Worm (Caenorhabditis elegans) whole organism, L4 larva: Measurements from ENCODE around the gene H25K10.1.
A peak's percentile ranks its signal among the peaks of the same experiment; 100 is the strongest.

Experiments used
- R02D3.7 ChIP-seq: fragments of 150-350 bp; sonication (generic microtip); optimal IDR thresholded peaks from 3 replicates; lab custom pipeline; 2014; ENCODE audit warnings: missing biosample characterization, missing genetic modification characterization
- T20F7.1 ChIP-seq: fragments of 200-800 bp; sonication (Bioruptor generic); optimal IDR thresholded peaks from 2 replicates; lab custom pipeline; 2018; ENCODE audit warnings: mild to moderate bottlenecking, missing genetic modification characterization, missing compliant biosample characterization
- T26A8.4 ChIP-seq: fragments of 200-800 bp; sonication (Bioruptor generic); IDR thresholded peaks from 2 replicates; pipeline ENCODE4 v1.3.6; 2022; ENCODE audit warnings: missing genetic modification characterization, missing compliant biosample characterization
- Y105C5A.15 ChIP-seq: fragments of 200-800 bp; sonication (Bioruptor generic); IDR thresholded peaks from 2 replicates; pipeline ENCODE4 v1.3.6; 2022; ENCODE audit warnings: missing genetic modification characterization, missing compliant biosample characterization
- Y5F2A.4 ChIP-seq: fragments of 200-800 bp; sonication (Bioruptor generic); optimal IDR thresholded peaks from 2 replicates; lab custom pipeline; 2018; ENCODE audit warnings: mild to moderate bottlenecking, missing genetic modification characterization, missing compliant biosample characterization
- Y75B8A.6 ChIP-seq: fragments of 200-800 bp; sonication (Bioruptor generic); IDR thresholded peaks from 2 replicates; pipeline ENCODE4 v1.3.6; 2022; ENCODE audit warnings: missing genetic modification reagents, missing genetic modification characterization, missing compliant biosample characterization
- ZK546.5 ChIP-seq, 2 experiments: sonication (generic microtip); optimal IDR thresholded peaks; 2 replicates each; lab custom pipeline; 2017; ENCODE audit warnings: missing biosample characterization in 2 of 2, missing genetic modification characterization in 2 of 2
- aha-1 ChIP-seq: fragments of 150-350 bp; peaks from one replicate; lab custom pipeline; 2014; ENCODE audit warnings: missing biosample characterization, missing genetic modification characterization
- aly-2 ChIP-seq: sonication (generic microtip); optimal IDR thresholded peaks from 2 replicates; lab custom pipeline; 2018; ENCODE audit warnings: missing biosample characterization, missing genetic modification characterization
- ceh-28 ChIP-seq: fragments of 150-350 bp; optimal IDR thresholded peaks from 2 replicates; lab custom pipeline; 2014; ENCODE audit warnings: missing biosample characterization, missing genetic modification reagents, missing genetic modification characterization
- ceh-32 ChIP-seq: sonication (generic microtip); optimal IDR thresholded peaks from 2 replicates; lab custom pipeline; 2016; ENCODE audit warnings: mild to moderate bottlenecking, missing genetic modification characterization, missing compliant biosample characterization; ENCODE audit not compliant: poor library complexity
- ceh-44 ChIP-seq: fragments of 200-800 bp; sonication (Bioruptor generic); IDR thresholded peaks from 2 replicates; pipeline ENCODE4 v1.3.6; 2022; ENCODE audit warnings: missing genetic modification reagents, missing genetic modification characterization, missing compliant biosample characterization
- ceh-62 ChIP-seq: sonication (generic microtip); optimal IDR thresholded peaks from 2 replicates; lab custom pipeline; 2017; ENCODE audit warnings: missing biosample characterization, missing genetic modification characterization
- cey-2 ChIP-seq: sonication (generic microtip); optimal IDR thresholded peaks from 3 replicates; lab custom pipeline; 2017; ENCODE audit warnings: missing genetic modification characterization, mild to moderate bottlenecking, missing compliant biosample characterization, antibody characterized with exemption, borderline replicate concordance; ENCODE audit not compliant: insufficient read depth
- ctbp-1 ChIP-seq: fragments of 200-800 bp; sonication (Bioruptor generic); IDR thresholded peaks from 2 replicates; pipeline ENCODE4 v1.3.6; 2022; ENCODE audit warnings: missing genetic modification reagents, missing genetic modification characterization, missing compliant biosample characterization
- daf-16 ChIP-seq, 3 experiments: sonication (generic microtip); optimal IDR thresholded peaks; 2 replicates each; lab custom pipeline; 2016 to 2017; ENCODE audit warnings: missing genetic modification characterization in 3 of 3, missing genetic modification reagents in 3 of 3, mild to moderate bottlenecking in 2 of 3, missing compliant biosample characterization in 2 of 3, missing biosample characterization in 1 of 3, moderate library complexity in 1 of 3
- daf-8 ChIP-seq: fragments of 200-800 bp; sonication (Bioruptor generic); IDR thresholded peaks from 2 replicates; pipeline ENCODE4 v1.3.6; 2022; ENCODE audit warnings: missing genetic modification characterization, missing compliant biosample characterization
- dmd-8 ChIP-seq: fragments of 200-800 bp; sonication (Bioruptor generic); IDR thresholded peaks from 2 replicates; pipeline ENCODE4 v1.3.6; 2022; ENCODE audit warnings: missing genetic modification characterization, missing compliant biosample characterization
- dve-1 ChIP-seq: sonication (generic microtip); optimal IDR thresholded peaks from 2 replicates; lab custom pipeline; 2017; ENCODE audit warnings: antibody characterized with exemption, mild to moderate bottlenecking, missing genetic modification characterization, missing compliant biosample characterization; ENCODE audit not compliant: insufficient read depth
- egl-27 ChIP-seq: sonication (generic microtip); optimal IDR thresholded peaks from 3 replicates; lab custom pipeline; 2017; ENCODE audit warnings: missing biosample characterization, missing genetic modification reagents, missing genetic modification characterization
- fos-1 ChIP-seq: fragments of 150-350 bp; optimal IDR thresholded peaks from 2 replicates; lab custom pipeline; 2014; ENCODE audit warnings: missing biosample characterization, missing genetic modification characterization
- hif-1 ChIP-seq, 2 experiments: sonication (generic microtip); optimal IDR thresholded peaks; 2 replicates each; lab custom pipeline; 2016 to 2017; ENCODE audit warnings: missing compliant biosample characterization in 2 of 2, missing genetic modification characterization in 2 of 2, missing genetic modification reagents in 2 of 2, missing genotype in 2 of 2, mild to moderate bottlenecking in 1 of 2
- hlh-11 ChIP-seq: fragments of 200-800 bp; sonication (Bioruptor generic); optimal IDR thresholded peaks from 2 replicates; lab custom pipeline; 2018; ENCODE audit warnings: mild to moderate bottlenecking, missing genetic modification characterization, missing compliant biosample characterization
- jun-1 ChIP-seq: fragments of 150-350 bp; optimal IDR thresholded peaks from 2 replicates; lab custom pipeline; 2014; ENCODE audit warnings: missing biosample characterization, missing genetic modification reagents, missing genetic modification characterization
- lin-13 ChIP-seq: fragments of 150-350 bp; optimal IDR thresholded peaks from 2 replicates; lab custom pipeline; 2014; ENCODE audit warnings: missing biosample characterization, missing genetic modification reagents, missing genetic modification characterization
- lin-29 ChIP-seq: fragments of 200-800 bp; sonication (Bioruptor generic); IDR thresholded peaks from 2 replicates; pipeline ENCODE4 v1.3.6; 2022; ENCODE audit warnings: missing genetic modification reagents, missing genetic modification characterization, missing compliant biosample characterization
- lin-39 ChIP-seq: fragments of 150-350 bp; optimal IDR thresholded peaks from 2 replicates; lab custom pipeline; 2014; ENCODE audit warnings: missing biosample characterization, missing genetic modification reagents, missing genetic modification characterization
- lir-3 ChIP-seq: sonication (generic microtip); optimal IDR thresholded peaks from 2 replicates; lab custom pipeline; 2016; ENCODE audit warnings: mild to moderate bottlenecking, missing genetic modification characterization, missing compliant biosample characterization
- madf-5 ChIP-seq, 2 experiments: fragments of 200-800 bp; sonication (Bioruptor generic); IDR thresholded peaks; 2 replicates each; pipeline ENCODE4 v1.3.6; 2022; ENCODE audit warnings: missing compliant biosample characterization in 2 of 2, missing genetic modification characterization in 2 of 2
- madf-9 ChIP-seq: fragments of 200-800 bp; sonication (Bioruptor generic); conservative IDR thresholded peaks from 2 replicates; pipeline ENCODE4 v1.3.6; 2022; ENCODE audit warnings: missing genetic modification reagents, missing genetic modification characterization, missing compliant biosample characterization
- mdl-1 ChIP-seq, 2 experiments: fragments of 150-350 bp in 1 of 2; sonication (generic microtip) in 1 of 2; optimal IDR thresholded peaks; 2 replicates each; lab custom pipeline; 2014 to 2017; ENCODE audit warnings: missing biosample characterization in 2 of 2, missing genetic modification characterization in 2 of 2
- mdt-29 ChIP-seq: fragments of 200-800 bp; sonication (Bioruptor generic); IDR thresholded peaks from 2 replicates; pipeline ENCODE4 v1.3.6; 2022; ENCODE audit warnings: missing genetic modification reagents, missing genetic modification characterization, missing compliant biosample characterization
- mep-1 ChIP-seq: fragments of 150-350 bp; sonication (generic microtip); optimal IDR thresholded peaks from 3 replicates; lab custom pipeline; 2014; ENCODE audit warnings: missing biosample characterization, missing genetic modification characterization
- nhr-102 ChIP-seq: sonication (generic microtip); optimal IDR thresholded peaks from 2 replicates; lab custom pipeline; 2016; ENCODE audit warnings: mild to moderate bottlenecking, missing genetic modification characterization, moderate library complexity, missing compliant biosample characterization
- nhr-11 ChIP-seq: fragments of 150-350 bp; optimal IDR thresholded peaks from 2 replicates; lab custom pipeline; 2014; ENCODE audit warnings: missing biosample characterization, missing genetic modification characterization
- nhr-28 ChIP-seq: fragments of 150-350 bp; optimal IDR thresholded peaks from 2 replicates; lab custom pipeline; 2014; ENCODE audit warnings: missing biosample characterization, missing genetic modification characterization
- nhr-41 ChIP-seq: fragments of 200-800 bp; sonication (Bioruptor generic); IDR thresholded peaks from 2 replicates; pipeline ENCODE4 v1.3.6; 2022; ENCODE audit warnings: missing genetic modification reagents, missing genetic modification characterization, missing compliant biosample characterization
- nhr-42 ChIP-seq: fragments of 200-800 bp; sonication (Bioruptor generic); IDR thresholded peaks from 2 replicates; pipeline ENCODE4 v1.3.6; 2022; ENCODE audit warnings: missing genetic modification characterization, missing compliant biosample characterization
- nhr-77 ChIP-seq: fragments of 150-350 bp; optimal IDR thresholded peaks from 2 replicates; lab custom pipeline; 2014; ENCODE audit warnings: missing biosample characterization, missing genetic modification characterization
- pha-4 ChIP-seq, 2 experiments: fragments of 150-350 bp in 1 of 2; fragments of 200-800 bp in 1 of 2; sonication (Bioruptor generic) in 1 of 2; IDR thresholded peaks in 1 of 2; optimal IDR thresholded peaks in 1 of 2; 2 replicates each; pipeline versions ENCODE4 v1.3.6 to Lab custom; 2014 to 2022; ENCODE audit warnings: missing genetic modification characterization in 2 of 2, missing genetic modification reagents in 2 of 2, missing biosample characterization in 1 of 2, missing compliant biosample characterization in 1 of 2
- php-3 ChIP-seq: fragments of 200-800 bp; sonication (Bioruptor generic); IDR thresholded peaks from 2 replicates; pipeline ENCODE4 v1.3.6; 2022; ENCODE audit warnings: missing genetic modification reagents, missing genetic modification characterization, missing compliant biosample characterization
- pqm-1 ChIP-seq: sonication (generic microtip); optimal IDR thresholded peaks from 2 replicates; lab custom pipeline; 2017; ENCODE audit warnings: missing biosample characterization, missing genetic modification characterization
- saeg-2 ChIP-seq: fragments of 200-800 bp; sonication (Bioruptor generic); IDR thresholded peaks from 2 replicates; pipeline ENCODE4 v1.3.6; 2022; ENCODE audit warnings: missing genetic modification reagents, missing genetic modification characterization, missing compliant biosample characterization
- set-16 ChIP-seq: fragments of 200-800 bp; sonication (Bioruptor generic); IDR thresholded peaks from 2 replicates; pipeline ENCODE4 v1.3.6; 2022; ENCODE audit warnings: missing genetic modification reagents, missing genetic modification characterization, missing compliant biosample characterization
- skn-1 ChIP-seq: fragments of 150-350 bp; optimal IDR thresholded peaks from 2 replicates; lab custom pipeline; 2014; ENCODE audit warnings: missing biosample characterization, missing genetic modification characterization
- snpc-4 ChIP-seq: fragments of 150-350 bp; optimal IDR thresholded peaks from 2 replicates; lab custom pipeline; 2014; ENCODE audit warnings: missing biosample characterization, missing genetic modification characterization
- spr-3 ChIP-seq: fragments of 200-800 bp; sonication (Bioruptor generic); optimal IDR thresholded peaks from 2 replicates; lab custom pipeline; 2018; ENCODE audit warnings: mild to moderate bottlenecking, missing genetic modification characterization, missing compliant biosample characterization
- unc-62 ChIP-seq, 3 experiments: fragments of 150-350 bp in 1 of 3; sonication (generic microtip); optimal IDR thresholded peaks in 2 of 3; peaks in 1 of 3; 1 replicate in 1 of 3; 2 replicates in 2 of 3; lab custom pipeline; 2014 to 2017; ENCODE audit warnings: missing biosample characterization in 3 of 3, missing genetic modification characterization in 3 of 3, missing genetic modification reagents in 3 of 3, missing genotype in 1 of 3
- zfp-3 ChIP-seq: fragments of 200-800 bp; sonication (Bioruptor generic); conservative IDR thresholded peaks from 2 replicates; pipeline ENCODE4 v1.3.6; 2022; ENCODE audit warnings: missing genetic modification reagents, missing genetic modification characterization, missing compliant biosample characterization
- zip-11 ChIP-seq: fragments of 200-800 bp; sonication (Bioruptor generic); IDR thresholded peaks from 2 replicates; pipeline ENCODE4 v1.3.6; 2022; ENCODE audit warnings: missing genetic modification characterization, missing compliant biosample characterization
- ztf-7 ChIP-seq: fragments of 150-350 bp; optimal IDR thresholded peaks from 2 replicates; lab custom pipeline; 2014; ENCODE audit warnings: missing biosample characterization, missing genetic modification characterization

The H25K10.1 gene

DNA sequence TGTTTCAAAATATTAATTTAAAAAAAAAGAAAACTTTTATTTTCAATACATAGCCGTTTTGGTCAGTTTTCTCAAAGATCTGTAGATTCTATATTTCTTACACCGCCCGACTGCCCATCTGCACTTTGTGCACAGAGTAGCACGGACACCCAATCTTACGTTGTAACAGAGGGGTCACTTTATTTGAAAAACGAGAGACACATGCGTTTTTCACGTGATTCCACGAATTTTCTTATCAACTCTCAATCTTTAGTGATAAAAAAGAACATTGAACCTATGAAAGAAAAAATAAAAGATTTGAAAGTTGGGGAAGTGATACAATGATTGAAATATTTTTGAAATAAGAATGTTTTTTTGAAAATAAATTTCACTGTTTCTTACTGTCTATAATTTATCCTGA, 30.8 kb upstream of the H25K10.1 start (continued):
- TF ChIP-seq unc-62 (GFP tag; optimal IDR thresholded peaks at IDR 0.05 in 1 of 2; lab: Kevin White, UChicago) (no peak), unc-62 (tag; optimal IDR thresholded peaks at IDR 0.05; lab: Kevin White, UChicago) (no peak), skn-1 (no peak), hlh-11 (tag; lab: Kevin White, UChicago) (peak; percentile 59), T20F7.1 (GFP tag; lab: Kevin White, UChicago) (no peak), Y105C5A.15 (GFP tag; lab: Robert Waterston, UW) (no peak), R02D3.7 (no peak), mdt-29 (peak; percentile 19; the same call in 1 of the 2 replicates), madf-5 (GFP tag; IDR thresholded peaks at IDR 0.05; lab: Robert Waterston, UW) (no peak), lin-39 (no peak), pha-4 (GFP tag; IDR thresholded peaks at IDR 0.05; lab: Robert Waterston, UW) (no peak), pha-4 (tag; optimal IDR thresholded peaks at IDR 0.05; lab: Kevin White, UChicago) (no peak), T26A8.4 (no peak), aha-1 (tag; lab: Kevin White, UChicago) (no peak), egl-27 (tag; lab: Kevin White, UChicago) (no peak), zip-11 (no peak), ZK546.5 (tag; optimal IDR thresholded peaks at IDR 0.05; lab: Kevin White, UChicago) (no peak), zfp-3 (GFP tag; lab: Robert Waterston, UW) (peak; percentile 50; the same call in 1 of the 2 replicates), snpc-4 (tag; lab: Kevin White, UChicago) (no peak), pqm-1 (tag; lab: Kevin White, UChicago) (no peak), fos-1 (no peak), nhr-11 (tag; lab: Kevin White, UChicago) (peak; percentile 28), ztf-7 (no peak), nhr-41 (GFP tag; lab: Robert Waterston, UW) (no peak), ceh-62 (no peak), ceh-32 (tag; lab: Kevin White, UChicago) (no peak), dve-1 (tag; lab: Kevin White, UChicago) (peak; percentile 62), nhr-77 (tag; lab: Kevin White, UChicago) (no peak), ctbp-1 (GFP tag; lab: Robert Waterston, UW) (no peak), Y5F2A.4 (no peak), aly-2 (tag; lab: Kevin White, UChicago) (no peak), set-16 (no peak), jun-1 (tag; lab: Kevin White, UChicago) (no peak), daf-16 (GFP tag; optimal IDR thresholded peaks at IDR 0.05; lab: Kevin White, UChicago) (no peak), daf-16 (tag; optimal IDR thresholded peaks at IDR 0.05; lab: Kevin White, UChicago) (peak; percentile 47), saeg-2 (GFP tag; lab: Robert Waterston, UW) (no peak), nhr-42 (GFP tag; lab: Robert Waterston, UW) (no peak), hif-1 (tag; optimal IDR thresholded peaks at IDR 0.05; lab: Kevin White, UChicago) (no peak), ceh-28 (tag; lab: Kevin White, UChicago) (no peak), nhr-102 (tag; lab: Kevin White, UChicago) (no peak), cey-2 (tag; lab: Kevin White, UChicago) (no peak), ceh-44 (GFP tag; lab: Robert Waterston, UW) (no peak), dmd-8 (GFP tag; lab: Robert Waterston, UW) (no peak), nhr-28 (tag; lab: Kevin White, UChicago) (peak; percentile 36), daf-8 (no peak), php-3 (GFP tag; lab: Robert Waterston, UW) (0 out of 2 replicates have a peak, but pooled peaks have one; percentile 48), mdl-1 (tag; optimal IDR thresholded peaks at IDR 0.05; lab: Kevin White, UChicago) (no peak), lir-3 (no peak), lin-13 (GFP tag; lab: Kevin White, UChicago) (no peak), mep-1 (tag; lab: Kevin White, UChicago) (no peak), Y75B8A.6 (GFP tag; lab: Robert Waterston, UW) (no peak), lin-29 (GFP tag; lab: Robert Waterston, UW) (no peak), madf-9 (GFP tag; lab: Robert Waterston, UW) (no peak), spr-3 (no peak)
